Fruit fly (Drosophila melanogaster) whole organism, pupa: ENCODE measurements around the gene Dsor1.

Experiments used
- CG12605 ChIP-seq: fragments of 200-800 bp; sonication (Bioruptor generic); IDR thresholded peaks from 2 replicates; pipeline ENCODE4 v1.3.6; 2022; ENCODE audit warnings: missing biosample characterization, missing genetic modification characterization
- CG14655 ChIP-seq: fragments of 200-800 bp; sonication (Bioruptor generic); optimal IDR thresholded peaks from 3 replicates; lab custom pipeline; 2017; ENCODE audit warnings: mild to moderate bottlenecking, missing biosample characterization, missing genetic modification reagents, missing genetic modification characterization
- CG17806 ChIP-seq: fragments of 200-800 bp; sonication (Bioruptor generic); optimal IDR thresholded peaks from 2 replicates; lab custom pipeline; 2018; ENCODE audit warnings: missing biosample characterization, mild to moderate bottlenecking, missing genetic modification characterization, moderate library complexity
- CG8159 ChIP-seq: fragments of 200-800 bp; sonication (Bioruptor generic); optimal IDR thresholded peaks from 3 replicates; lab custom pipeline; 2018; ENCODE audit warnings: missing biosample characterization, mild to moderate bottlenecking, missing genetic modification characterization, moderate library complexity
- EcR ChIP-seq: fragments of 200-800 bp; sonication (Bioruptor generic); optimal IDR thresholded peaks from 3 replicates; lab custom pipeline; 2019; ENCODE audit warnings: missing biosample characterization, missing genetic modification characterization, mild to moderate bottlenecking, moderate library complexity, missing genetic modification reagents
- Ets98B ChIP-seq: fragments of 200-800 bp; sonication (Bioruptor generic); IDR thresholded peaks from 2 replicates; pipeline ENCODE4 v1.3.6; 2022; ENCODE audit warnings: missing biosample characterization, missing genetic modification characterization
- Pif1A ChIP-seq: fragments of 200-800 bp; sonication (Bioruptor generic); optimal IDR thresholded peaks from 3 replicates; lab custom pipeline; 2016; ENCODE audit warnings: missing biosample characterization, missing genetic modification characterization
- Pif1B ChIP-seq: fragments of 200-800 bp; sonication (Bioruptor generic); optimal IDR thresholded peaks from 3 replicates; lab custom pipeline; 2016; ENCODE audit warnings: missing biosample characterization, missing genetic modification characterization
- fd96Ca ChIP-seq: fragments of 200-800 bp; sonication (Bioruptor generic); IDR thresholded peaks from 3 replicates; pipeline ENCODE4 v1.3.6; 2022; ENCODE audit warnings: missing biosample characterization, missing genetic modification characterization
- rn ChIP-seq: fragments of 200-800 bp; sonication (Bioruptor generic); IDR thresholded peaks from 2 replicates; pipeline ENCODE4 v1.3.6; 2022; ENCODE audit warnings: missing biosample characterization, missing genetic modification characterization

DNA sequence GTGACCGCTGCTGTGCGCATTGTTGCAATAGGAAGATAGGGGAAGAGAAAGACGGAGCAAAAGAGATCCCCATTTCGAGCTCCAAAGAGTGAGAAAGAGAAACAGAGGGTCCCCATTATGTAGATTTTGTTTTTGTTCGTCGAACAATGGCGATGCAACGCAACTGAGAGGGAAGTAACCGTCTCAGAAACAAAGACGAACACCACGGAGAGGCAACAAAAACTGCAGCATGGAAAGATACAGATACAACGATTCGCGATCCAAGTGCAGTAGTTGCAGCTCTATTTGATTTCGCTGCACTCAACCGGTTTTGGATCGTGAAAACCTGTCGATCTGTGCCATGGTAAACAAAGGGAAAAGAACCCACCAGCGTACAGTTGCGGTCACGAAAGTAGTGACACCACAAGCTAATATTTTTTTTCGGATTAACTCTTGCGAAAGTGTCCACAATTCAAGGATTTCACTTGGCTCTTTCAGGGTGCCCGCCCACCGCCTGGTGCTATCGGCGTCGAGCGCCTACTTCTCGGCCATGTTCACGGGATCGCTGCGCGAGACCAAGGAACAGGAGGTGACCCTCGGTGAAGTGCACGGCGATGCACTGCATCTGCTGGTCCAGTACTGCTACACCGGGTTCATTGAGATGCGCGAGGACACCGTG is 5.0 kb downstream of the Dsor1 start:
- TF ChIP-seq Ets98B (GFP tag; lab: Robert Waterston, UW) (peak; percentile 40; the same call in 1 of the 2 replicates), rn (GFP tag; lab: Robert Waterston, UW) (no peak), fd96Ca (GFP tag; lab: Robert Waterston, UW) (peak; percentile 55; the same call in 1 of the 3 replicates), CG12605 (GFP tag; lab: Robert Waterston, UW) (peak; percentile 34), CG17806 (no peak), Pif1A (no peak), EcR (GFP tag; lab: Kevin White, UChicago) (peak; percentile 60), CG8159 (tag; lab: Kevin White, UChicago) (no peak), CG14655 (no peak), Pif1B (no peak)
